Worm (Caenorhabditis elegans): ENCODE data around the gene tbc-13.

The tbc-13 gene

DNA sequence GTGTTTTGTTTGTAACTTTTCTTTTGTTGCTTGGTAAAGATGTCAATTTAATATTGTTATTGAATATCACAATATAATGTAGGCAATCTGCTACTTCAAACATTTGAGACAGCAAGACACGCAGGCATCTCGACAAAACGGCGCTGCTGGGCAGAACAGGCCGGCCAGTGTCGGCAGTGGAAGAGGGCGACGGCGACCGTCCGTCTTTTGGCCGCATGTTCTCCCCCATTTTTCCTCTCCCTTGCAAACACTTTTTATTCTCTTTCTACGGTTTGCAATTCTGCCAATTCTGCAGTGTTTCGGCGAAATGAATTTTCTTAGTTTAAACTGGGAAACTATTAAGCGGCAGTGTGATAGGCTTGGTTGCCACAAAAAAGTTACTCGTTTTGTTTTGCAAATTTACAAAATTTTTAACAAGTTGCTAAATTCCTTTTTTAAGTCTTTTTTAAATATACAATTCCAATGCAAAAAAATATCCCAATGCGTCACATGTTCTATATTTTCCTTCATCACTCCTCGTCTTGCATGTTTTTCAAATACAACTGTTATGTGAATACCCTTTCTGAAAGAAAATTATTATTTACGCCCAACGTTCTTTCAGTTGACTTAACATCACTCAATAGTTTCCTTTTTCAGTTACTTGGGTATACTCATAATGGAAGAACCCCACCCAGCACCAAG lies 35.4 kb upstream of the tbc-13 start, which contains the start of gene T18D3.6 (continued):
- no peak for TF ChIP-seq nhr-90 (tag; optimal IDR thresholded peaks at IDR 0.05; ENCODE audit: poor library complexity)
- no peak for TF ChIP-seq C16A3.4 (tag; optimal IDR thresholded peaks at IDR 0.05)
- TF ChIP-seq rnt-1 (tag; optimal IDR thresholded peaks at IDR 0.05): peak; percentile 19

DNA sequence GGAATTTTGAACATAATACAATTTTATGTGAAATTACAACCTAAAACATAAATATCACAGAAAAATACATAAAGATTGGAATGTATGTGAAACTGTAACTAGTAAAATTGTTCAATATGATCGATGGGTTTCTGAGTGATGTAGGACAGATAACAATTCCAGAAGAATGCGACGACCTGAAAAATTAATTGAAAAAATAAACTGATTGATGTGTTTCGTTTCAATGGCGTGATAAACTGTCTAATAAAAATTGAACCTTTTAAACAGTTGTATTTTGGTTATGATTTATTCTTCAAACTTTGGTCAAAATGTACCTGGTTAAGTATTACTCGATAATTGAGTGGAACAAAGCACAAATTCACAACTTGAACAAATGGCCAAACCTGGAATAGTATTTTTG lies 33.6 kb upstream of the tbc-13 start:
- TF ChIP-seq lin-15B (tag; optimal IDR thresholded peaks at IDR 0.05) (no peak), fkh-4 (tag; optimal IDR thresholded peaks at IDR 0.05; ENCODE audit: borderline replicate concordance) (no peak)

DNA sequence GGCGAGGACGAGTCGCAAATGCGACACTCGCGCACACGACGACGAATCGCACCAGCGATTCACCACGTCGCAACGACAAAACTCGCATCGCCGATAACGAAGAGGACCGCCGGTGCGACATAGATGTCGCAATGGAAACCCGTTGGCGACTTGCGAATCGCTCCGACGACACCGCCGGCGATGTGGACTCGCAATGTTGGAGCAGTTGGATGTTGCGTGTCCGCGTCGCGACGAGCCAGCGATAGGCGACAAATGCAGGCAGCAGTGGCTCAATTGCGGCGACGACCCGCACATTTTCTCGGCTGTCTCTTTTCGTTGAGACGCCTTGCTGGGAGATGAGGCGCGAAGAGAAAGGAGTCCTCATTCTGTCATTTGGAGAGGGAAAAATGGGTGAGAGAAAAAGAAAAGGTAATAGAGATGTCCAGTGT lies 32.7 kb upstream of the tbc-13 start:
- TF ChIP-seq mef-2 (tag; optimal IDR thresholded peaks at IDR 0.05) (no peak), snu-23 (GFP tag; optimal IDR thresholded peaks at IDR 0.05) (peak; percentile 59), nhr-47 (tag; optimal IDR thresholded peaks at IDR 0.05) (peak; percentile 75), nhr-19 (GFP tag; conservative IDR thresholded peaks at IDR 0.05) (peak; percentile 24; the same call in 1 of the 2 replicates), tbx-2 (tag; optimal IDR thresholded peaks at IDR 0.05) (peak; percentile 27), xbp-1 (tag; optimal IDR thresholded peaks at IDR 0.05) (peak; percentile 34), lin-13 (GFP tag; optimal IDR thresholded peaks at IDR 0.05) (no peak), dpl-1 (GFP tag; optimal IDR thresholded peaks at IDR 0.05) (no peak), pax-3 (tag; optimal IDR thresholded peaks at IDR 0.05) (peak; percentile 73), isw-1 (GFP tag; IDR thresholded peaks at IDR 0.05) (peak; percentile 16; the same call in 1 of the 2 replicates), ceh-88 (GFP tag; IDR thresholded peaks at IDR 0.05) (0 out of 2 replicates have a peak, but pooled peaks have one; percentile 19), elt-3 (tag; optimal IDR thresholded peaks at IDR 0.05) (no peak), lin-14 (GFP tag; optimal IDR thresholded peaks at IDR 0.05) (peak; percentile 75), skn-1 (tag; optimal IDR thresholded peaks at IDR 0.05) (peak; percentile 17), nhr-237 (tag; optimal IDR thresholded peaks at IDR 0.05) (no peak), swsn-7 (tag; optimal IDR thresholded peaks at IDR 0.05) (peak; percentile 60), nhr-76 (tag; optimal IDR thresholded peaks at IDR 0.05) (no peak), nhr-71 (tag; optimal IDR thresholded peaks at IDR 0.05) (peak; percentile 60), unc-86 (tag; optimal IDR thresholded peaks at IDR 0.05) (peak; percentile 26), unc-62 (GFP tag; optimal IDR thresholded peaks at IDR 0.05) (no peak), fkh-8 (tag; optimal IDR thresholded peaks at IDR 0.05) (peak; percentile 90), jun-1 (tag; optimal IDR thresholded peaks at IDR 0.05) (peak; percentile 35), elt-2 (tag; optimal IDR thresholded peaks at IDR 0.05) (no peak), blmp-1 (tag; optimal IDR thresholded peaks at IDR 0.05) (peak; percentile 79), egl-13 (tag; optimal IDR thresholded peaks at IDR 0.05) (peak; percentile 54), nhr-20 (tag; optimal IDR thresholded peaks at IDR 0.05) (peak; percentile 43), lin-15B (tag; optimal IDR thresholded peaks at IDR 0.05) (no peak), vab-15 (tag; optimal IDR thresholded peaks at IDR 0.05) (no peak), rnt-1 (tag; optimal IDR thresholded peaks at IDR 0.05) (peak; percentile 43), lin-35 (GFP tag; optimal IDR thresholded peaks at IDR 0.05) (peak; percentile 6 to 16), ceh-82 (tag; optimal IDR thresholded peaks at IDR 0.05) (peak in 2 of 3 experiments; percentile 25 to 34), mep-1 (tag; optimal IDR thresholded peaks at IDR 0.05) (peak; percentile 50), dsc-1 (tag; optimal IDR thresholded peaks at IDR 0.05) (peak; percentile 81), irx-1 (tag; optimal IDR thresholded peaks at IDR 0.05) (peak; percentile 9), ztf-11 (tag; optimal IDR thresholded peaks at IDR 0.05) (peak in 1 of 2 experiments; percentile 21), sox-4 (tag; optimal IDR thresholded peaks at IDR 0.05) (peak; percentile 12), fkh-10 (GFP tag; optimal IDR thresholded peaks at IDR 0.05) (peak; percentile 64), pqm-1 (tag; optimal IDR thresholded peaks at IDR 0.05) (no peak), efl-3 (GFP tag; optimal IDR thresholded peaks at IDR 0.05) (no peak)
